Worm (Caenorhabditis elegans): ENCODE measurements around the gene T24D5.4.

T24D5.4 gene

DNA sequence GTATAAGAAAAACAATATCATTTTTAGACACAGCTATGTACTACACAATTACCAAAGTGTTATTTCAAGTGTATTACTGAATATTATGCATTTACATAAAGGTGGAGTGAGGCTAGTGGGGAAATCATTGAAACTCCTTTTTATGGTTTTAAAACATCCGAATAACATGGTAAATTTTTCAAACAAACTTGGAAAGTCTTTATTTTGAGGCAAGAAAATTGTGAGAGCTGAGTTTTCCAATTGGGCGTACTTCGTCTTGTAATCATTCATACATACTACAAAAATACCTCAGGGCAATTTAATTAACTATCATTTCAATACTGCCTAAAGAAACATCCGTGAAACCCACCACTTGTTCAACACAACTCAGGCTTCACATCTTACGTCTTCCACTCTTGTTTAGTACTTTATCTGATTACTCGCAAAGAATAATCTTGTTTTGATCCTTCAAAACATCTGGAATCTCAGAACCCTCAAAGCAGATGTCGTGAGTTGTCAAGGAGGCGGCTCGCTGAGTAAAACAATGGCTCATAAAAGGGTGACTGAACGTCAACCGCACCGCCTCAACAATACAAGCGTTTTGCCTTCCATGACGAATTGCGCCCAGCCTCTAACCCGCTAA lies 49.7 kb downstream of the T24D5.4 start, which contains the start of gene zmp-5:
Gene zmp-5, plus strand, starts transcription at position 572 of the 622 bp plus-strand sequence.
- TF ChIP-seq efl-1 (GFP tag; optimal IDR thresholded peaks at IDR 0.05) (no peak), ztf-18 (tag; optimal IDR thresholded peaks at IDR 0.05) (no peak), ccch-3 (GFP tag; optimal IDR thresholded peaks at IDR 0.05) (no peak)
